Worm (Caenorhabditis elegans) whole organism, early embryonic: Measurements from ENCODE around the gene C17A2.4.

ENCODE experiments used
- B0310.2 ChIP-seq: sonication (generic microtip); optimal IDR thresholded peaks from 2 replicates; lab custom pipeline; 2016; ENCODE audit warnings: mild to moderate bottlenecking, missing genetic modification characterization, missing compliant biosample characterization
- F13C5.2 ChIP-seq: sonication (generic microtip); optimal IDR thresholded peaks from 2 replicates; lab custom pipeline; 2017; ENCODE audit warnings: mild to moderate bottlenecking, missing genetic modification characterization, inconsistent platforms, missing compliant biosample characterization
- aly-1 ChIP-seq: sonication (generic microtip); optimal IDR thresholded peaks from 2 replicates; lab custom pipeline; 2016; ENCODE audit warnings: missing genetic modification characterization, missing compliant biosample characterization
- ama-1 ChIP-seq: fragments of 150-350 bp; optimal IDR thresholded peaks from 2 replicates; lab custom pipeline; 2014
- ceh-13 ChIP-seq: fragments of 200-800 bp; sonication (Bioruptor generic); optimal IDR thresholded peaks from 2 replicates; lab custom pipeline; 2018; ENCODE audit warnings: mild to moderate bottlenecking, missing genetic modification characterization, missing compliant biosample characterization
- ceh-36 ChIP-seq: sonication (generic microtip); optimal IDR thresholded peaks from 2 replicates; lab custom pipeline; 2016; ENCODE audit warnings: missing genetic modification characterization, inconsistent platforms, missing compliant biosample characterization
- ets-7 ChIP-seq: sonication (generic microtip); optimal IDR thresholded peaks from 2 replicates; lab custom pipeline; 2016; ENCODE audit warnings: missing genotype, missing genetic modification characterization, missing compliant biosample characterization
- flt-1 ChIP-seq: fragments of 200-800 bp; sonication (Bioruptor generic); IDR thresholded peaks from 2 replicates; pipeline ENCODE4 v1.3.6; 2022; ENCODE audit warnings: missing genetic modification characterization, missing compliant biosample characterization
- hmbx-1 ChIP-seq: sonication (generic microtip); optimal IDR thresholded peaks from 2 replicates; lab custom pipeline; 2016; ENCODE audit warnings: mild to moderate bottlenecking, missing genetic modification characterization, missing compliant biosample characterization
- hmg-4 ChIP-seq: fragments of 200-800 bp; sonication (Bioruptor generic); optimal IDR thresholded peaks from 2 replicates; lab custom pipeline; 2018; ENCODE audit warnings: mild to moderate bottlenecking, missing genetic modification characterization, missing compliant biosample characterization
- hnd-1 ChIP-seq: sonication (generic microtip); optimal IDR thresholded peaks from 2 replicates; lab custom pipeline; 2016; ENCODE audit warnings: missing genetic modification characterization, missing compliant biosample characterization
- pes-1 ChIP-seq: fragments of 200-800 bp; sonication (Bioruptor generic); IDR thresholded peaks from 2 replicates; pipeline ENCODE4 v1.3.6; 2022; ENCODE audit warnings: missing genetic modification reagents, missing genetic modification characterization, missing compliant biosample characterization
- scrt-1 ChIP-seq: fragments of 200-800 bp; sonication (Bioruptor generic); IDR thresholded peaks from 2 replicates; pipeline ENCODE4 v1.3.6; 2022; ENCODE audit warnings: missing genetic modification characterization, missing compliant biosample characterization
- sea-1 ChIP-seq: fragments of 200-800 bp; sonication (Bioruptor generic); conservative IDR thresholded peaks from 2 replicates; pipeline ENCODE4 v1.3.6; 2022; ENCODE audit warnings: missing genetic modification characterization, missing compliant biosample characterization
- tbx-11 ChIP-seq: fragments of 200-800 bp; sonication (Bioruptor generic); IDR thresholded peaks from 2 replicates; pipeline ENCODE4 v1.3.6; 2022; ENCODE audit warnings: missing genetic modification characterization, missing compliant biosample characterization
- tbx-37 ChIP-seq: fragments of 200-800 bp; sonication (Bioruptor generic); conservative IDR thresholded peaks from 2 replicates; pipeline ENCODE4 v1.3.6; 2022; ENCODE audit warnings: missing genetic modification reagents, missing genetic modification characterization, missing compliant biosample characterization
- tra-4 ChIP-seq: sonication (generic microtip); optimal IDR thresholded peaks from 2 replicates; lab custom pipeline; 2017; ENCODE audit warnings: missing genetic modification characterization, missing compliant biosample characterization

C17A2.4 gene

ce11 chrII:3829623-3830022 is 10.0 kb upstream of the C17A2.4 start:
- no peak for TF ChIP-seq tra-4 (tag; lab: Kevin White, UChicago)
- TF ChIP-seq B0310.2 (tag; lab: Kevin White, UChicago), result no peak

- no peak for TF ChIP-seq B0310.2 (tag; lab: Kevin White, UChicago)
- no peak for TF ChIP-seq sea-1
- no peak for TF ChIP-seq pes-1
- TF ChIP-seq hmg-4, result no peak
- TF ChIP-seq ets-7, result no peak
- no peak for TF ChIP-seq scrt-1 (GFP tag; lab: Robert Waterston, UW)
- no peak for TF ChIP-seq ceh-36 (tag; lab: Kevin White, UChicago)
- no peak for TF ChIP-seq hmbx-1 (tag; lab: Kevin White, UChicago)
- TF ChIP-seq tra-4 (tag; lab: Kevin White, UChicago), result no peak
- TF ChIP-seq F13C5.2 (tag; lab: Kevin White, UChicago), result no peak
- TF ChIP-seq tbx-37 (GFP tag; lab: Robert Waterston, UW), result no peak
- TF ChIP-seq tbx-11 (GFP tag; lab: Robert Waterston, UW), result no peak
- TF ChIP-seq hnd-1 (tag; lab: Kevin White, UChicago), result no peak
- no peak for TF ChIP-seq ceh-13 (GFP tag; lab: Kevin White, UChicago)
- no peak for TF ChIP-seq flt-1
- no peak for TF ChIP-seq ama-1 (lab: Kevin White, UChicago)
Observed at ce11 chrII:3832383-3832782, 7.3 kb upstream of the C17A2.4 start, which contains the start of gene F54D10.9. Gene F54D10.9 (minus strand): TSS chrII:3832483.

- TF ChIP-seq ceh-13 (GFP tag; lab: Kevin White, UChicago) (no peak), pes-1 (no peak), flt-1 (no peak), scrt-1 (GFP tag; lab: Robert Waterston, UW) (no peak), tra-4 (tag; lab: Kevin White, UChicago) (no peak), hmbx-1 (tag; lab: Kevin White, UChicago) (no peak), B0310.2 (tag; lab: Kevin White, UChicago) (no peak), tbx-37 (GFP tag; lab: Robert Waterston, UW) (no peak), ceh-36 (tag; lab: Kevin White, UChicago) (no peak), sea-1 (no peak), hnd-1 (tag; lab: Kevin White, UChicago) (no peak), ama-1 (lab: Kevin White, UChicago) (no peak), ets-7 (no peak), F13C5.2 (tag; lab: Kevin White, UChicago) (no peak), tbx-11 (GFP tag; lab: Robert Waterston, UW) (no peak), aly-1 (tag; lab: Kevin White, UChicago) (no peak), hmg-4 (no peak)
Observed at ce11 chrII:3835915-3836314, 3.7 kb upstream of the C17A2.4 start, which contains the start of gene oac-4. Gene oac-4 (minus strand): TSS chrII:3836015.

- no peak for TF ChIP-seq ets-7
- TF ChIP-seq aly-1 (tag; lab: Kevin White, UChicago), result no peak
- TF ChIP-seq scrt-1 (GFP tag; lab: Robert Waterston, UW), result no peak
- no peak for TF ChIP-seq pes-1
Observed at ce11 chrII:3843305-3843704, 3.6 kb downstream of the C17A2.4 start, which contains the start of the genes C17A2.7 and C17A2.3. Gene C17A2.7 (minus strand): TSS chrII:3843405. Gene C17A2.3 (plus strand): TSS chrII:3843609.

- TF ChIP-seq tra-4 (tag; lab: Kevin White, UChicago) (no peak), ceh-13 (GFP tag; lab: Kevin White, UChicago) (no peak), F13C5.2 (tag; lab: Kevin White, UChicago) (no peak), tbx-11 (GFP tag; lab: Robert Waterston, UW) (no peak), pes-1 (no peak), tbx-37 (GFP tag; lab: Robert Waterston, UW) (no peak), aly-1 (tag; lab: Kevin White, UChicago) (no peak), B0310.2 (tag; lab: Kevin White, UChicago) (no peak)
Observed at ce11 chrII:3846028-3846427, 6.4 kb downstream of the C17A2.4 start, which contains the start of gene C17A2.2. Gene C17A2.2 (plus strand): TSS chrII:3846328.

- TF ChIP-seq ceh-36 (tag; lab: Kevin White, UChicago) (no peak), flt-1 (no peak), aly-1 (tag; lab: Kevin White, UChicago) (no peak), ets-7 (no peak), ceh-13 (GFP tag; lab: Kevin White, UChicago) (no peak)
Observed at ce11 chrII:3850655-3851054, 11.0 kb downstream of the C17A2.4 start, which contains the start of gene nhr-72. Gene nhr-72 (minus strand): TSS chrII:3850755.

- TF ChIP-seq scrt-1 (GFP tag; lab: Robert Waterston, UW), result no peak
- no peak for TF ChIP-seq ets-7
- no peak for TF ChIP-seq hnd-1 (tag; lab: Kevin White, UChicago)
- TF ChIP-seq hmbx-1 (tag; lab: Kevin White, UChicago), result no peak
- no peak for TF ChIP-seq ceh-36 (tag; lab: Kevin White, UChicago)
- TF ChIP-seq sea-1, result no peak
- no peak for TF ChIP-seq hmg-4
- TF ChIP-seq flt-1, result no peak
- TF ChIP-seq pes-1, result no peak
- no peak for TF ChIP-seq ceh-13 (GFP tag; lab: Kevin White, UChicago)
- TF ChIP-seq tra-4 (tag; lab: Kevin White, UChicago), result no peak
Observed at ce11 chrII:3852654-3853053, 13.0 kb downstream of the C17A2.4 start, which contains the start of gene nhr-257. Gene nhr-257 (plus strand): TSS chrII:3852954.

- no peak for TF ChIP-seq scrt-1 (GFP tag; lab: Robert Waterston, UW)
Observed at ce11 chrII:3860826-3861225, 21.2 kb downstream of the C17A2.4 start, which contains the start of gene oac-11. Gene oac-11 (minus strand): TSS chrII:3860926.
